Fruit fly (Drosophila melanogaster): ENCODE data around the gene kar.

Gene kar

dm6 chr3R:12719627-12720343 lies 30.6 kb upstream of the kar start (continued):
- TF ChIP-seq hbn (GFP tag; IDR thresholded peaks at IDR 0.05; ENCODE audit: partially characterized antibody) (no peak), amos (GFP tag; IDR thresholded peaks at IDR 0.05; ENCODE audit: partially characterized antibody) (no peak; the same call in 1 of the 2 replicates), CG17385 (GFP tag; optimal IDR thresholded peaks at IDR 0.05) (no peak), pan (optimal IDR thresholded peaks at IDR 0.05) (no peak), pan (GFP tag; optimal IDR thresholded peaks at IDR 0.05 in 1 of 2, IDR thresholded peaks at IDR 0.05 in 1 of 2) (no peak), CG4404 (GFP tag; IDR thresholded peaks at IDR 0.05) (no peak), sna (GFP tag; IDR thresholded peaks at IDR 0.05; ENCODE audit: partially characterized antibody) (no peak), CG11398 (GFP tag; optimal IDR thresholded peaks at IDR 0.05) (no peak), dimm (GFP tag; IDR thresholded peaks at IDR 0.05) (no peak), odd (GFP tag; optimal IDR thresholded peaks at IDR 0.05) (no peak), CG6254 (GFP tag; optimal IDR thresholded peaks at IDR 0.05) (peak; percentile 12), Gsc (GFP tag; IDR thresholded peaks at IDR 0.05) (no peak), GATAe (GFP tag; conservative IDR thresholded peaks at IDR 0.05) (no peak), CG9797 (GFP tag; optimal IDR thresholded peaks at IDR 0.05) (no peak), corto (GFP tag; optimal IDR thresholded peaks at IDR 0.05) (no peak), Bteb2 (GFP tag; optimal IDR thresholded peaks at IDR 0.05) (no peak), chif (GFP tag; optimal IDR thresholded peaks at IDR 0.05) (no peak), gfzf (GFP tag; optimal IDR thresholded peaks at IDR 0.05) (no peak), Oaz (GFP tag; IDR thresholded peaks at IDR 0.05) (no peak), Sox100B (GFP tag; optimal IDR thresholded peaks at IDR 0.05) (peak; percentile 52), Awh (GFP tag; IDR thresholded peaks at IDR 0.05) (no peak), CG8765 (GFP tag; IDR thresholded peaks at IDR 0.05) (no peak), Poxn (GFP tag; IDR thresholded peaks at IDR 0.05) (no peak), cad (GFP tag; optimal IDR thresholded peaks at IDR 0.05) (no peak), scrt (GFP tag; optimal IDR thresholded peaks at IDR 0.05) (peak; percentile 30), abd-A (tag; optimal IDR thresholded peaks at IDR 0.05) (peak; percentile 59), PHDP (tag; optimal IDR thresholded peaks at IDR 0.05) (peak; percentile 35), row (GFP tag; IDR thresholded peaks at IDR 0.05) (peak; percentile 76), Rfx (GFP tag; IDR thresholded peaks at IDR 0.05) (no peak), CG15269 (tag; optimal IDR thresholded peaks at IDR 0.05) (peak; percentile 49), CG11696 (GFP tag; IDR thresholded peaks at IDR 0.05) (no peak), lola (GFP tag; optimal IDR thresholded peaks at IDR 0.05) (peak in 1 of 3 experiments; percentile 12), sisA (GFP tag; IDR thresholded peaks at IDR 0.05) (no peak), Sry-β (GFP tag; optimal IDR thresholded peaks at IDR 0.05) (no peak), Ets97D (GFP tag; optimal IDR thresholded peaks at IDR 0.05) (no peak), CG10431 (GFP tag; optimal IDR thresholded peaks at IDR 0.05) (no peak), wor (GFP tag; IDR thresholded peaks at IDR 0.05) (no peak), repo (GFP tag; optimal IDR thresholded peaks at IDR 0.05) (no peak), insv (GFP tag; optimal IDR thresholded peaks at IDR 0.05) (no peak), Xbp1 (GFP tag; optimal IDR thresholded peaks at IDR 0.05) (no peak), CG10979 (tag; optimal IDR thresholded peaks at IDR 0.05) (peak; percentile 36), pho (GFP tag; optimal IDR thresholded peaks at IDR 0.05) (no peak), Hr39 (optimal IDR thresholded peaks at IDR 0.05) (no peak), CG9817 (tag; optimal IDR thresholded peaks at IDR 0.05) (no peak), CG11247 (GFP tag; IDR thresholded peaks at IDR 0.05) (no peak), az2 (GFP tag; optimal IDR thresholded peaks at IDR 0.05) (no peak), sug (tag; optimal IDR thresholded peaks at IDR 0.05) (no peak), nom (GFP tag; optimal IDR thresholded peaks at IDR 0.05) (peak; percentile 71), tna (GFP tag; IDR thresholded peaks at IDR 0.05; ENCODE audit: partially characterized antibody) (peak; percentile 49; the same call in 1 of the 2 replicates), CG3838 (GFP tag; optimal IDR thresholded peaks at IDR 0.05) (no peak), usp (GFP tag; optimal IDR thresholded peaks at IDR 0.05) (no peak)
